Worm (Caenorhabditis elegans) whole organism, early embryonic: Measurements from ENCODE around the gene srj-10.

ENCODE experiments used
- B0310.2 ChIP-seq: sonication (generic microtip); optimal IDR thresholded peaks from 2 replicates; lab custom pipeline; 2016; ENCODE audit warnings: mild to moderate bottlenecking, missing genetic modification characterization, missing compliant biosample characterization
- F13C5.2 ChIP-seq: sonication (generic microtip); optimal IDR thresholded peaks from 2 replicates; lab custom pipeline; 2017; ENCODE audit warnings: mild to moderate bottlenecking, missing genetic modification characterization, inconsistent platforms, missing compliant biosample characterization
- aly-1 ChIP-seq: sonication (generic microtip); optimal IDR thresholded peaks from 2 replicates; lab custom pipeline; 2016; ENCODE audit warnings: missing genetic modification characterization, missing compliant biosample characterization
- ama-1 ChIP-seq: fragments of 150-350 bp; optimal IDR thresholded peaks from 2 replicates; lab custom pipeline; 2014
- ceh-13 ChIP-seq: fragments of 200-800 bp; sonication (Bioruptor generic); optimal IDR thresholded peaks from 2 replicates; lab custom pipeline; 2018; ENCODE audit warnings: mild to moderate bottlenecking, missing genetic modification characterization, missing compliant biosample characterization
- ceh-36 ChIP-seq: sonication (generic microtip); optimal IDR thresholded peaks from 2 replicates; lab custom pipeline; 2016; ENCODE audit warnings: missing genetic modification characterization, inconsistent platforms, missing compliant biosample characterization
- ets-7 ChIP-seq: sonication (generic microtip); optimal IDR thresholded peaks from 2 replicates; lab custom pipeline; 2016; ENCODE audit warnings: missing genotype, missing genetic modification characterization, missing compliant biosample characterization
- flt-1 ChIP-seq: fragments of 200-800 bp; sonication (Bioruptor generic); IDR thresholded peaks from 2 replicates; pipeline ENCODE4 v1.3.6; 2022; ENCODE audit warnings: missing genetic modification characterization, missing compliant biosample characterization
- hmbx-1 ChIP-seq: sonication (generic microtip); optimal IDR thresholded peaks from 2 replicates; lab custom pipeline; 2016; ENCODE audit warnings: mild to moderate bottlenecking, missing genetic modification characterization, missing compliant biosample characterization
- hmg-4 ChIP-seq: fragments of 200-800 bp; sonication (Bioruptor generic); optimal IDR thresholded peaks from 2 replicates; lab custom pipeline; 2018; ENCODE audit warnings: mild to moderate bottlenecking, missing genetic modification characterization, missing compliant biosample characterization
- pes-1 ChIP-seq: fragments of 200-800 bp; sonication (Bioruptor generic); IDR thresholded peaks from 2 replicates; pipeline ENCODE4 v1.3.6; 2022; ENCODE audit warnings: missing genetic modification reagents, missing genetic modification characterization, missing compliant biosample characterization
- scrt-1 ChIP-seq: fragments of 200-800 bp; sonication (Bioruptor generic); IDR thresholded peaks from 2 replicates; pipeline ENCODE4 v1.3.6; 2022; ENCODE audit warnings: missing genetic modification characterization, missing compliant biosample characterization
- sea-1 ChIP-seq: fragments of 200-800 bp; sonication (Bioruptor generic); conservative IDR thresholded peaks from 2 replicates; pipeline ENCODE4 v1.3.6; 2022; ENCODE audit warnings: missing genetic modification characterization, missing compliant biosample characterization
- tbx-11 ChIP-seq: fragments of 200-800 bp; sonication (Bioruptor generic); IDR thresholded peaks from 2 replicates; pipeline ENCODE4 v1.3.6; 2022; ENCODE audit warnings: missing genetic modification characterization, missing compliant biosample characterization
- tbx-37 ChIP-seq: fragments of 200-800 bp; sonication (Bioruptor generic); conservative IDR thresholded peaks from 2 replicates; pipeline ENCODE4 v1.3.6; 2022; ENCODE audit warnings: missing genetic modification reagents, missing genetic modification characterization, missing compliant biosample characterization
- tra-4 ChIP-seq: sonication (generic microtip); optimal IDR thresholded peaks from 2 replicates; lab custom pipeline; 2017; ENCODE audit warnings: missing genetic modification characterization, missing compliant biosample characterization

Gene srj-10

ce11 chrV:16024300-16024699 lies 49.5 kb downstream of the srj-10 start, which contains the start of gene T10C6.6:
T10C6.6 (plus strand) TSS chrV:16024326.
- TF ChIP-seq flt-1 (GFP tag; lab: Robert Waterston, UW) (no peak), ceh-13 (no peak), tbx-11 (GFP tag; lab: Robert Waterston, UW) (no peak), B0310.2 (no peak), sea-1 (no peak), aly-1 (tag; lab: Kevin White, UChicago) (no peak), pes-1 (GFP tag; lab: Robert Waterston, UW) (no peak), tbx-37 (GFP tag; lab: Robert Waterston, UW) (no peak), ceh-36 (tag; lab: Kevin White, UChicago) (no peak), F13C5.2 (no peak), tra-4 (tag; lab: Kevin White, UChicago) (no peak)

ce11 chrV:16023559-16023958 lies 50.2 kb downstream of the srj-10 start:
- TF ChIP-seq ets-7 (no peak), hmbx-1 (tag; lab: Kevin White, UChicago) (no peak), scrt-1 (no peak), F13C5.2 (no peak), ceh-36 (tag; lab: Kevin White, UChicago) (no peak), tbx-11 (GFP tag; lab: Robert Waterston, UW) (no peak), tbx-37 (GFP tag; lab: Robert Waterston, UW) (no peak), pes-1 (GFP tag; lab: Robert Waterston, UW) (no peak), flt-1 (GFP tag; lab: Robert Waterston, UW) (no peak), ceh-13 (no peak), aly-1 (tag; lab: Kevin White, UChicago) (no peak), tra-4 (tag; lab: Kevin White, UChicago) (no peak), sea-1 (no peak)

- TF ChIP-seq ama-1 (lab: Kevin White, UChicago) = no peak
- no peak for TF ChIP-seq ceh-36 (tag; lab: Kevin White, UChicago)
- no peak for TF ChIP-seq hmg-4 (GFP tag; lab: Kevin White, UChicago)
- TF ChIP-seq tra-4 (tag; lab: Kevin White, UChicago) = no peak
- no peak for TF ChIP-seq tbx-37 (GFP tag; lab: Robert Waterston, UW)
- no peak for TF ChIP-seq ceh-13
Observed at ce11 chrV:16023051-16023450, 50.7 kb downstream of the srj-10 start, which contains the start of gene cwc-15. cwc-15 (plus strand) TSS chrV:16023351.
